Worm (Caenorhabditis elegans): ENCODE measurements around the gene twk-42.

DNA sequence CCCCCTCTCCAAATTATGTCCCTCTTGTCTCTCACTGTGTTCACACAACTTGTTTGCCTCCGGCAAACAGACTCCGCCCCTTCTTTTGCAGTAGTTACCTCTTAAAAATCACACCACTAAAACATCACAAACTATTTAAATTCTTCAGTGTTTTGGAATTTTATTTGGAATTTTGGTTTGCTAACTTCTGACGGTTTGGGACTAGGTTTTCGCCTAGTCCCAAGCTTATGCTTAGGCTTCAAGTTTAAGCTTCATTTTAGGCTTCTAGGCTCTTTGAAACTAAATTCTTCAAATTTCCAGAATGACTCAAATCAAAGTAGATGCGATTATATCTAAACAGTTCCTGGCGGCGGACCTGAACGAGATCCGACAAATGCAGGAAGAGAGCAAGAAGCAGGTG lies 7.7 kb downstream of the twk-42 start, which contains the start of gene fat-5:
- TF ChIP-seq saeg-2 (GFP tag; IDR thresholded peaks at IDR 0.05) (no peak), nhr-111 (GFP tag; optimal IDR thresholded peaks at IDR 0.05) (no peak)

Measured in whole organism, L4 larva.